Fruit fly (Drosophila melanogaster): ENCODE measurements around the gene CG12395.

Gene CG12395

dm6 chrX:16104738-16105426 is 42.2 kb upstream of the CG12395 start, which contains the start of the genes CG42353 and CG42354 (continued):
- TF ChIP-seq twi (tag; optimal IDR thresholded peaks at IDR 0.05) (peak; percentile 94), CG11247 (GFP tag; IDR thresholded peaks at IDR 0.05) (peak; percentile 88), CG13287 (GFP tag; IDR thresholded peaks at IDR 0.05; ENCODE audit: partially characterized antibody) (no peak), CG1647 (GFP tag; optimal IDR thresholded peaks at IDR 0.05) (peak; percentile 92), CG30403 (GFP tag; optimal IDR thresholded peaks at IDR 0.05) (peak; percentile 98), MBD-R2 (GFP tag; IDR thresholded peaks at IDR 0.05) (peak; percentile 84), CG2199 (GFP tag; IDR thresholded peaks at IDR 0.05) (peak; percentile 84; the same call in 2 of the 3 replicates), CG14710 (tag; optimal IDR thresholded peaks at IDR 0.05) (peak; percentile 97), gt (GFP tag; IDR thresholded peaks at IDR 0.05) (peak; percentile 91), CG6654 (GFP tag; optimal IDR thresholded peaks at IDR 0.05) (peak; percentile 88), CG11723 (GFP tag; optimal IDR thresholded peaks at IDR 0.05) (peak; percentile 91), Gug (GFP tag; IDR thresholded peaks at IDR 0.05) (peak; percentile 89), cad (GFP tag; optimal IDR thresholded peaks at IDR 0.05) (no peak), esg (GFP tag; conservative IDR thresholded peaks at IDR 0.05) (peak; percentile 94), CG11504 (tag; optimal IDR thresholded peaks at IDR 0.05) (peak; percentile 94), fu2 (GFP tag; optimal IDR thresholded peaks at IDR 0.05) (peak; percentile 92), CG10959 (GFP tag; IDR thresholded peaks at IDR 0.05) (peak; percentile 93), Atf3 (GFP tag; optimal IDR thresholded peaks at IDR 0.05) (peak; percentile 91), CG4424 (GFP tag; optimal IDR thresholded peaks at IDR 0.05) (peak; percentile 96), Bdp1 (GFP tag; optimal IDR thresholded peaks at IDR 0.05) (peak; percentile 92), caup (GFP tag; optimal IDR thresholded peaks at IDR 0.05; ENCODE audit: severe bottlenecking) (peak; percentile 95), CG1529 (GFP tag; optimal IDR thresholded peaks at IDR 0.05) (peak; percentile 94), CG1792 (GFP tag; optimal IDR thresholded peaks at IDR 0.05) (peak; percentile 86), CG15601 (tag; optimal IDR thresholded peaks at IDR 0.05) (peak; percentile 95), CG18011 (GFP tag; optimal IDR thresholded peaks at IDR 0.05) (peak; percentile 81), jigr1 (GFP tag; IDR thresholded peaks at IDR 0.05) (peak; percentile 89; the same call in 2 of the 3 replicates), CG4617 (GFP tag; optimal IDR thresholded peaks at IDR 0.05; ENCODE audit: borderline replicate concordance) (peak; percentile 87), CG1602 (GFP tag; optimal IDR thresholded peaks at IDR 0.05) (peak; percentile 97), ssp (GFP tag; IDR thresholded peaks at IDR 0.05) (peak; percentile 90), CG18262 (tag; optimal IDR thresholded peaks at IDR 0.05) (peak; percentile 98), phol (tag; optimal IDR thresholded peaks at IDR 0.05) (peak; percentile 98), CG3065 (GFP tag; optimal IDR thresholded peaks at IDR 0.05) (peak; percentile 91), CrebB (tag; optimal IDR thresholded peaks at IDR 0.05) (peak; percentile 94), CG12391 (tag; optimal IDR thresholded peaks at IDR 0.05) (peak; percentile 98), repo (GFP tag; optimal IDR thresholded peaks at IDR 0.05) (peak; percentile 86), lbe (GFP tag; optimal IDR thresholded peaks at IDR 0.05) (peak; percentile 92), ato (GFP tag; IDR thresholded peaks at IDR 0.05; ENCODE audit: partially characterized antibody) (0 out of 2 replicates have a peak, but pooled peaks have one; percentile 63), ara (GFP tag; IDR thresholded peaks at IDR 0.05) (peak; percentile 95), Adf1 (GFP tag; IDR thresholded peaks at IDR 0.05) (peak; percentile 76), Tbp (GFP tag; optimal IDR thresholded peaks at IDR 0.05) (no peak), Vsx1 (GFP tag; optimal IDR thresholded peaks at IDR 0.05) (peak; percentile 75), Scr (GFP tag; IDR thresholded peaks at IDR 0.05; ENCODE audit: partially characterized antibody) (no peak), mld (GFP tag; IDR thresholded peaks at IDR 0.05; ENCODE audit: partially characterized antibody) (peak; percentile 49; the same call in 1 of the 3 replicates), yki (optimal IDR thresholded peaks at IDR 0.05) (no peak), CG4854 (GFP tag; optimal IDR thresholded peaks at IDR 0.05) (peak; percentile 92), CG12236 (GFP tag; optimal IDR thresholded peaks at IDR 0.05) (peak; percentile 90), p53 (GFP tag; optimal IDR thresholded peaks at IDR 0.05) (no peak), CG33213 (GFP tag; optimal IDR thresholded peaks at IDR 0.05) (peak; percentile 87), CG17829 (tag; optimal IDR thresholded peaks at IDR 0.05) (peak; percentile 97), CG9437 (GFP tag; optimal IDR thresholded peaks at IDR 0.05) (peak; percentile 90)
